Worm (Caenorhabditis elegans) whole organism, L4/young adult: ENCODE data around the gene ndub-3.

Experiments
- W03F9.2 ChIP-seq: fragments of 150-350 bp; optimal IDR thresholded peaks from 2 replicates; lab custom pipeline; 2014; ENCODE audit warnings: missing biosample characterization, missing genetic modification characterization
- him-1 ChIP-seq: sonication (generic microtip); optimal IDR thresholded peaks from 2 replicates; lab custom pipeline; 2016; ENCODE audit warnings: missing genotype, missing genetic modification reagents, missing genetic modification characterization, missing compliant biosample characterization

DNA sequence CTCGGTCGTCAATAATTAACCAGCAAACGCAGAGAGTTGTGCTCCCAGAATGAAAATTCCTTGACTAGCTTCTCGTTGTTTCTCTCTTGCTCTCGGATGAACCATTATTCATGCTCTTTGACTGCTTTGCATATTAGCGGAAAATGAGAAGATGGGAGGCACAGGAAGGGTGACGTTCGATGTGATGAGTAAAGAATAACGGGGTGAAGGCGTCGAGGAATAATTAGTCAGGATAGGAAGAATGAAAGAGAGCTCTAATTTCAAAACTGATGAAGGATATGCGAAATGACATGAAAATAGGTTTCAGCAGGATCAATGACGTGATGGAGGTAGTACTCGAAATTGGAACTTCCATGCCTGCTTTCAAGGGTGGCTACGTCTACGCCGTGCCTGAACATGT is 13.4 kb downstream of the ndub-3 start:
- TF ChIP-seq him-1 (tag; lab: Kevin White, UChicago) (no peak), W03F9.2 (tag; lab: Kevin White, UChicago) (no peak)
